Fruit fly (Drosophila melanogaster): ENCODE results near the gene Tbc1d15-17.
A peak's percentile ranks its signal among the peaks of the same experiment; 100 is the strongest.

Gene Tbc1d15-17

DNA sequence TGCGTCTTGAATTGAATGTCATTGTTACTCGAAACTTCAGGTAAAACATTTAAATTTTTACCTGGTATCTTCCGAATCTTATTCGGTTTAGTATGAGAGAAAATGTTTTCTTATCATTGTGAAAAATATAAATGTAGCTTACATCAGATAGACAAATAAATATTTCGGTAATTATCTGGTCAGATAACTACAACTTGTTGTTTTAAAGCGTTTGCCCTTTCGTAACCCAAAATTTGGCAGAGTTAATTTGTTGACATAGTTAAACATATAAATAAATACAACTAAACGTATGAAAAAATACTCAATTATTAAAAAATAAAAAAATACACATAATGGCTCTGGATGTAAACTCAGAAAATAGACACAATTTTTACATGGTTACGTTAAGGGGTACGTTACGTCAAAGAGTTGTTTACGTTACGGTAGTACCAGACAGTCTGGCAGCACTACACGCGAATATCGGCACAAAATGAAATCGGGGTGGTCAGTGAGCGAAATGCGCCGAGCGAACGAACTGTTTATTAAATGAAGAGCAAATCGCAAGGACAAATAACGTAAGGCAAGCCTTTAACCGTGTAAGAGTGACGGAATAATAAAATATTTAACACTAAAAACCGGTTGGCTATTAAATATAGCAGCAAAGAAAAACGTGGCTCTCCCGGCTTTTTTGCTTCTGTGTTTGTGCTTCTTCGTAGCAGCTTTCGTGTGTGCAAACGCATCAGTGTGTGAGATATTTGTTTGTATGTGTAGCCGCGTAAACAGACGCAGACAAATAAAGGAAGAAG, 24.4 kb upstream of the Tbc1d15-17 start (continued):
- TF ChIP-seq CHES-1-like (GFP tag; optimal IDR thresholded peaks at IDR 0.05) (peak; percentile 40), Lpt (GFP tag; optimal IDR thresholded peaks at IDR 0.05) (no peak), Nf-YC (tag; optimal IDR thresholded peaks at IDR 0.05) (no peak), Deaf1 (tag; optimal IDR thresholded peaks at IDR 0.05) (no peak), nom (GFP tag; optimal IDR thresholded peaks at IDR 0.05) (peak; percentile 90), kay (GFP tag; optimal IDR thresholded peaks at IDR 0.05) (no peak), E2f2 (GFP tag; IDR thresholded peaks at IDR 0.05) (no peak), ftz-f1 (GFP tag; optimal IDR thresholded peaks at IDR 0.05) (no peak), eve (GFP tag; optimal IDR thresholded peaks at IDR 0.05) (no peak), CG10209 (GFP tag; optimal IDR thresholded peaks at IDR 0.05) (no peak), pzg (GFP tag; optimal IDR thresholded peaks at IDR 0.05) (peak; percentile 41), CG16813 (GFP tag; IDR thresholded peaks at IDR 0.05; ENCODE audit: partially characterized antibody) (peak; percentile 38; the same call in 2 of the 3 replicates), p53 (GFP tag; optimal IDR thresholded peaks at IDR 0.05) (no peak), gcm (GFP tag; optimal IDR thresholded peaks at IDR 0.05) (no peak)

DNA sequence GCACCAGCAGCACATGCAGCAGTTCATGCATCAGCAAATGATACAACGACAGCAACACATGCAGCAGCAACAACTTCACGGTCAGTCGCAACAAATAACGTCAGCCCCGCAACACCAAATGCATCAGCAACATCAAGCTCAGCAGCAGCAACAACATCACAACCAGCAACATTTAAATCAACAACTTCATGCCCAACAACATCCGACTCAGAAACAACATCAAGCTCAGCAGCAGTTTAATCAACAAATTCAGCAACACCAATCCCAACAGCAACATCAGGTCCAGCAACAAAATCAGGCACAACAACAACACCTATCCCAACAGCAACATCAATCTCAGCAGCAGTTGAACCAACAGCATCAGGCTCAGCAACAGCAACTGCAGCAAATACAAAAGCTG, 11.3 kb upstream of the Tbc1d15-17 start:
- TF ChIP-seq Bteb2 (GFP tag; optimal IDR thresholded peaks at IDR 0.05), result no peak
- peak; percentile 96 for TF ChIP-seq CG11504 (tag; optimal IDR thresholded peaks at IDR 0.05)

DNA sequence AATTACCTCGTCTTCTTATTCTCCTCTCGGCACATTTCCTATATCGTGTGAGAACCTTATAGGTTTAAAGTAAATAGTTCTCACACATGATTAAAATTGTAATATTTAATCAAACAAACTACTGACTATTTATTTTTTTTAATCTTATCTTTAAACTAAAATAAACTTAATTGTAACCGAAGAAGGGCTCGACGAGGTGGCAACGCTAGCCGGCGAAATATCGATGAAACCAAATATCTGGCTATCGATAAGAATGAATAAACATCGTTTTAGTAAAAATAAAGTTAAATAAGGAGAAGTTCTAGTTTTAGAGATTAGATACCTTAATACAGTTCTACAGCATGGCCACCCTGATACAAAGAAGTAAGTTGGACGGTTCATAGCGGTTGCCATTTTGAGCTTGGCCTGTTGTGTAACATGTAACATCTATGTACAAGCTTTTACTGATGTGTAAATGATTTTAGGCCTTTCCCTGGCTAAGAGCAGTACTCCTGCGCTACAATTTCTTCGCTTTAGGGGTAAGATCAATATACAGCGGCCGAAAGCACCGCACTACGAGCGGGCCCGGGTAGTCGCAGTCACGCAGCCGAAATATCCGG, 3.4 kb upstream of the Tbc1d15-17 start, which contains the start of gene mRpL10:
Gene mRpL10, plus strand, starts transcription at position 251 of the 599 bp plus-strand sequence.
- no peak for TF ChIP-seq CG14050 (GFP tag; IDR thresholded peaks at IDR 0.05)
- TF ChIP-seq dpn (GFP tag; optimal IDR thresholded peaks at IDR 0.05), result peak; percentile 28 to 46
- peak; percentile 45 for TF ChIP-seq pho (GFP tag; optimal IDR thresholded peaks at IDR 0.05)
- TF ChIP-seq hkb (optimal IDR thresholded peaks at IDR 0.05), result no peak
- TF ChIP-seq hkb (GFP tag; IDR thresholded peaks at IDR 0.05), result 0 out of 2 replicates have a peak, but pooled peaks have one; percentile 24
- TF ChIP-seq CG17829 (tag; optimal IDR thresholded peaks at IDR 0.05), result peak; percentile 48
- peak; percentile 55 for TF ChIP-seq lilli (GFP tag; optimal IDR thresholded peaks at IDR 0.05)
- peak; percentile 76 for TF ChIP-seq corto (GFP tag; optimal IDR thresholded peaks at IDR 0.05)
- no peak for TF ChIP-seq CG6654 (GFP tag; optimal IDR thresholded peaks at IDR 0.05)
- no peak for TF ChIP-seq Adf1 (GFP tag; IDR thresholded peaks at IDR 0.05)
- no peak for TF ChIP-seq eyg (GFP tag; optimal IDR thresholded peaks at IDR 0.05)
- TF ChIP-seq chinmo (GFP tag; IDR thresholded peaks at IDR 0.05; ENCODE audit: partially characterized antibody), result peak; percentile 91
- TF ChIP-seq Doc3 (GFP tag; IDR thresholded peaks at IDR 0.05; ENCODE audit: partially characterized antibody), result peak; percentile 88
- TF ChIP-seq CG6175 (GFP tag; IDR thresholded peaks at IDR 0.05), result no peak
- TF ChIP-seq Jarid2 (GFP tag; optimal IDR thresholded peaks at IDR 0.05), result no peak
- peak; percentile 68 for TF ChIP-seq sob (GFP tag; IDR thresholded peaks at IDR 0.05)
- TF ChIP-seq CG14710 (tag; optimal IDR thresholded peaks at IDR 0.05), result peak; percentile 54
- TF ChIP-seq pzg (GFP tag; optimal IDR thresholded peaks at IDR 0.05), result peak; percentile 69
- TF ChIP-seq hb (GFP tag; IDR thresholded peaks at IDR 0.05; ENCODE audit: partially characterized antibody), result peak; percentile 81
- TF ChIP-seq ken (GFP tag; IDR thresholded peaks at IDR 0.05), result no peak
- TF ChIP-seq YL-1 (GFP tag; optimal IDR thresholded peaks at IDR 0.05), result peak; percentile 75
- peak; percentile 17 for TF ChIP-seq Dip3 (GFP tag; optimal IDR thresholded peaks at IDR 0.05)
- TF ChIP-seq CG16813 (GFP tag; IDR thresholded peaks at IDR 0.05; ENCODE audit: partially characterized antibody), result peak; percentile 87
- peak; percentile 51 for TF ChIP-seq CG30403 (GFP tag; optimal IDR thresholded peaks at IDR 0.05)
- peak; percentile 88 for TF ChIP-seq inv (GFP tag; IDR thresholded peaks at IDR 0.05; ENCODE audit: partially characterized antibody)
- peak; percentile 88 for TF ChIP-seq ato (GFP tag; IDR thresholded peaks at IDR 0.05; ENCODE audit: partially characterized antibody)
- TF ChIP-seq CG42726 (GFP tag; IDR thresholded peaks at IDR 0.05; ENCODE audit: partially characterized antibody), result peak; percentile 73
- no peak for TF ChIP-seq CG6765 (GFP tag; optimal IDR thresholded peaks at IDR 0.05)
- TF ChIP-seq CG4617 (GFP tag; optimal IDR thresholded peaks at IDR 0.05; ENCODE audit: borderline replicate concordance), result peak; percentile 65
- no peak for TF ChIP-seq Med (GFP tag)
- peak; percentile 82 for TF ChIP-seq CG7963 (GFP tag; IDR thresholded peaks at IDR 0.05; ENCODE audit: partially characterized antibody)
